Worm (Caenorhabditis elegans) whole organism, L3 larva: Measurements from ENCODE around the gene pfd-4.

ENCODE experiments used
- ama-1 ChIP-seq: fragments of 150-350 bp; optimal IDR thresholded peaks from 2 replicates; lab custom pipeline; 2018
- elt-2 ChIP-seq: sonication (generic microtip); optimal IDR thresholded peaks from 2 replicates; lab custom pipeline; 2016; ENCODE audit warnings: missing genetic modification reagents, mild to moderate bottlenecking, missing genetic modification characterization, missing compliant biosample characterization
- fkh-2 ChIP-seq: fragments of 150-350 bp; optimal IDR thresholded peaks from 2 replicates; lab custom pipeline; 2014; ENCODE audit warnings: missing biosample characterization, missing genetic modification reagents, missing genetic modification characterization
- nhr-11 ChIP-seq: fragments of 150-350 bp; optimal IDR thresholded peaks from 2 replicates; lab custom pipeline; 2014; ENCODE audit warnings: missing biosample characterization, missing genetic modification characterization
- nhr-237 ChIP-seq: fragments of 150-350 bp; optimal IDR thresholded peaks from 2 replicates; lab custom pipeline; 2014; ENCODE audit warnings: missing biosample characterization, missing genetic modification characterization
- nhr-28 ChIP-seq: fragments of 150-350 bp; optimal IDR thresholded peaks from 2 replicates; lab custom pipeline; 2014; ENCODE audit warnings: missing biosample characterization, missing genetic modification characterization
- nhr-76 ChIP-seq: fragments of 150-350 bp; sonication (generic microtip); optimal IDR thresholded peaks from 5 replicates; lab custom pipeline; 2014; ENCODE audit warnings: missing biosample characterization, missing genetic modification characterization
- ztf-11 ChIP-seq: fragments of 150-350 bp; optimal IDR thresholded peaks from 2 replicates; lab custom pipeline; 2014; ENCODE audit warnings: missing biosample characterization, missing genetic modification characterization

DNA sequence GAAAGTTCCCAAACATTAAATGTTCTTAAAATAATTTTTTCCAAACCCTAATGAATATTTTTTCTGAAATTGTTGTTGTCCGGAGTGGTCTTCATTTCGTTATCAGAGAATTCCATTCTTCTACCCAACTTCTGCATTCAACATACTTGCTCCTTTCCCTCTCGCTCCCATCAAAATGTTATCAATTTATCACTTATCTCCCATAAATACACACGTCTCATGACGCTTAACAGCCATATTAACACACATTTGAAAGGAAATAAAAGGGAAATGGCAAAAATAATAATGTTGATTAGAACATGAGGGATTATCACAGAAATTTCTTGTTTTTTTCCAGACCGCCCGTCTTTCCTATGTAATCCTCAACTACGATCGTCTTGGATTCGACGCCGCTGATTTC, 26.0 kb upstream of the pfd-4 start:
- TF ChIP-seq nhr-237: no peak
- TF ChIP-seq elt-2 (tag; lab: Kevin White, UChicago): peak; percentile 97
- TF ChIP-seq fkh-2 (tag; lab: Kevin White, UChicago): no peak
- TF ChIP-seq nhr-28: no peak
- TF ChIP-seq nhr-11: no peak
- no peak for TF ChIP-seq nhr-76 (tag; lab: Kevin White, UChicago)
- TF ChIP-seq ztf-11 (tag; lab: Kevin White, UChicago): no peak
- TF ChIP-seq ama-1 (lab: Kevin White, UChicago): no peak
